Fruit fly (Drosophila melanogaster) whole organism, embryonic: ENCODE data around the gene CG14352.

Source experiments
- Ada2b ChIP-seq: fragments of 200-800 bp; sonication (Bioruptor generic); IDR thresholded peaks from 2 replicates; pipeline ENCODE4 v1.3.6; 2022; ENCODE audit warnings: missing biosample characterization, missing genetic modification characterization
- BtbVII ChIP-seq: fragments of 200-800 bp; sonication (Bioruptor generic); optimal IDR thresholded peaks from 3 replicates; lab custom pipeline; 2017; ENCODE audit warnings: missing biosample characterization, mild to moderate bottlenecking, missing genetic modification characterization
- CG10321 ChIP-seq: fragments of 200-800 bp; sonication (Bioruptor generic); IDR thresholded peaks from 2 replicates; pipeline ENCODE4 v1.3.6; 2022; ENCODE audit warnings: missing biosample characterization, missing genetic modification characterization
- CG11695 ChIP-seq: fragments of 200-800 bp; sonication (Bioruptor generic); IDR thresholded peaks from 3 replicates; pipeline ENCODE4 v1.3.6; 2022; ENCODE audit warnings: missing biosample characterization, missing genetic modification characterization
- CG14050 ChIP-seq: fragments of 200-800 bp; sonication (Bioruptor generic); IDR thresholded peaks from 3 replicates; pipeline ENCODE4 v1.3.6; 2022; ENCODE audit warnings: missing biosample characterization, missing genetic modification characterization
- CG14667 ChIP-seq: fragments of 200-800 bp; sonication (Bioruptor generic); IDR thresholded peaks from 2 replicates; pipeline ENCODE4 v1.3.6; 2022; ENCODE audit warnings: missing biosample characterization, missing genetic modification characterization
- CG15514 ChIP-seq: fragments of 200-800 bp; sonication (Bioruptor generic); optimal IDR thresholded peaks from 3 replicates; lab custom pipeline; 2017; ENCODE audit warnings: missing biosample characterization, missing genetic modification characterization, mild to moderate bottlenecking, moderate library complexity, missing genetic modification reagents
- CG1603 ChIP-seq: fragments of 200-800 bp; sonication (Bioruptor generic); optimal IDR thresholded peaks from 2 replicates; lab custom pipeline; 2019; ENCODE audit warnings: missing biosample characterization, mild to moderate bottlenecking, missing genetic modification characterization, moderate library complexity
- CG1647 ChIP-seq: fragments of 200-800 bp; sonication (Bioruptor generic); optimal IDR thresholded peaks from 3 replicates; lab custom pipeline; 2016; ENCODE audit warnings: missing biosample characterization, missing genetic modification characterization
- CG16863 ChIP-seq: fragments of 200-800 bp; sonication (Bioruptor generic); optimal IDR thresholded peaks from 3 replicates; lab custom pipeline; 2016; ENCODE audit warnings: missing biosample characterization, missing genetic modification characterization
- CG18262 ChIP-seq: fragments of 200-800 bp; optimal IDR thresholded peaks from 3 replicates; lab custom pipeline; 2019; ENCODE audit warnings: missing biosample characterization, mild to moderate bottlenecking, missing genetic modification characterization, moderate library complexity
- CG2678 ChIP-seq: fragments of 200-800 bp; sonication (Bioruptor generic); optimal IDR thresholded peaks from 3 replicates; lab custom pipeline; 2019; ENCODE audit warnings: missing biosample characterization, mild to moderate bottlenecking, missing genetic modification characterization, moderate library complexity
- CG33213 ChIP-seq: fragments of 200-800 bp; sonication (Bioruptor generic); optimal IDR thresholded peaks from 3 replicates; lab custom pipeline; 2016; ENCODE audit warnings: missing biosample characterization, missing genetic modification characterization
- CG3995 ChIP-seq: fragments of 200-800 bp; sonication (Bioruptor generic); optimal IDR thresholded peaks from 3 replicates; lab custom pipeline; 2016; ENCODE audit warnings: missing biosample characterization, missing genetic modification characterization
- CG4854 ChIP-seq: fragments of 200-800 bp; sonication (Bioruptor generic); optimal IDR thresholded peaks from 2 replicates; lab custom pipeline; 2016; ENCODE audit warnings: missing biosample characterization, missing genetic modification characterization, inconsistent platforms
- CG6272 ChIP-seq: fragments of 200-800 bp; sonication (Bioruptor generic); IDR thresholded peaks from 2 replicates; pipeline ENCODE4 v1.3.6; 2022; ENCODE audit warnings: missing biosample characterization, missing genetic modification characterization
- CoRest ChIP-seq: fragments of 200-800 bp; sonication (Bioruptor generic); optimal IDR thresholded peaks from 3 replicates; lab custom pipeline; 2018; ENCODE audit warnings: missing biosample characterization, mild to moderate bottlenecking, missing genetic modification characterization, moderate library complexity
- CrebB ChIP-seq: fragments of 200-800 bp; sonication (Bioruptor generic); optimal IDR thresholded peaks from 3 replicates; lab custom pipeline; 2018; ENCODE audit warnings: missing biosample characterization, mild to moderate bottlenecking, missing genetic modification characterization
- D19B ChIP-seq: fragments of 200-800 bp; sonication (Bioruptor generic); optimal IDR thresholded peaks from 2 replicates; lab custom pipeline; 2017; ENCODE audit warnings: missing biosample characterization, mild to moderate bottlenecking, missing genetic modification characterization
- Dip2 ChIP-seq: fragments of 200-800 bp; sonication (Bioruptor generic); IDR thresholded peaks from 2 replicates; pipeline ENCODE4 v1.3.6; 2022; ENCODE audit warnings: missing biosample characterization, missing genetic modification characterization
- Fer1 ChIP-seq: fragments of 200-800 bp; sonication (Bioruptor generic); optimal IDR thresholded peaks from 2 replicates; lab custom pipeline; 2017; ENCODE audit warnings: missing biosample characterization, mild to moderate bottlenecking, missing genetic modification characterization
- Fer2 ChIP-seq: fragments of 200-800 bp; sonication (Bioruptor generic); optimal IDR thresholded peaks from 2 replicates; lab custom pipeline; 2018; ENCODE audit warnings: missing biosample characterization, mild to moderate bottlenecking, missing genetic modification characterization, moderate library complexity
- GATAe ChIP-seq: fragments of 200-800 bp; sonication (Bioruptor generic); conservative IDR thresholded peaks from 2 replicates; pipeline ENCODE4 v1.3.6; 2022; ENCODE audit warnings: missing biosample characterization, missing genetic modification characterization
- Hr3 ChIP-seq: fragments of 200-800 bp; sonication (Bioruptor generic); optimal IDR thresholded peaks from 3 replicates; lab custom pipeline; 2016; ENCODE audit warnings: missing biosample characterization, missing genetic modification characterization
- NK7.1 ChIP-seq: fragments of 200-800 bp; sonication (Bioruptor generic); optimal IDR thresholded peaks from 3 replicates; lab custom pipeline; 2016; ENCODE audit warnings: missing biosample characterization, missing genetic modification characterization
- Oli ChIP-seq: fragments of 200-800 bp; sonication (Bioruptor generic); optimal IDR thresholded peaks from 2 replicates; lab custom pipeline; 2018; ENCODE audit warnings: missing biosample characterization, mild to moderate bottlenecking, missing genetic modification characterization, moderate library complexity
- Pdp1 ChIP-seq, 2 experiments: fragments of 200-800 bp; sonication (Bioruptor generic); optimal IDR thresholded peaks; 3 replicates each; lab custom pipeline; 2016; ENCODE audit warnings: missing biosample characterization in 2 of 2, missing genetic modification characterization in 2 of 2, mild to moderate bottlenecking in 1 of 2, moderate library complexity in 1 of 2
- Poxn ChIP-seq: fragments of 200-800 bp; sonication (Bioruptor generic); IDR thresholded peaks from 2 replicates; pipeline ENCODE4 v1.3.6; 2022; ENCODE audit warnings: missing biosample characterization, missing genetic modification characterization
- Side ChIP-seq: fragments of 200-800 bp; sonication (Bioruptor generic); optimal IDR thresholded peaks from 2 replicates; lab custom pipeline; 2016; ENCODE audit warnings: missing biosample characterization, missing genetic modification characterization
- Sox100B ChIP-seq: fragments of 200-800 bp; sonication (Bioruptor generic); optimal IDR thresholded peaks from 3 replicates; lab custom pipeline; 2018; ENCODE audit warnings: missing biosample characterization, mild to moderate bottlenecking, missing genetic modification characterization
- Sry-β ChIP-seq: fragments of 200-800 bp; sonication (Bioruptor generic); optimal IDR thresholded peaks from 2 replicates; lab custom pipeline; 2018; ENCODE audit warnings: missing biosample characterization, mild to moderate bottlenecking, missing genetic modification characterization, moderate library complexity
- Vsx1 ChIP-seq: fragments of 200-800 bp; sonication (Bioruptor generic); optimal IDR thresholded peaks from 2 replicates; lab custom pipeline; 2017; ENCODE audit warnings: missing biosample characterization, mild to moderate bottlenecking, missing genetic modification characterization, missing genetic modification reagents
- abd-A ChIP-seq: fragments of 200-800 bp; sonication (Bioruptor generic); optimal IDR thresholded peaks from 3 replicates; lab custom pipeline; 2019; ENCODE audit warnings: missing biosample characterization, mild to moderate bottlenecking, missing genetic modification characterization, moderate library complexity
- cad ChIP-seq: fragments of >200 bp; optimal IDR thresholded peaks from 2 replicates; lab custom pipeline; 2017; ENCODE audit warnings: missing biosample characterization, missing genetic modification characterization
- crc ChIP-seq: fragments of 200-800 bp; sonication (Bioruptor generic); optimal IDR thresholded peaks from 2 replicates; lab custom pipeline; 2016; ENCODE audit warnings: missing biosample characterization, missing genetic modification characterization
- crol ChIP-seq: fragments of 200-800 bp; sonication (Bioruptor generic); IDR thresholded peaks from 2 replicates; pipeline ENCODE4 v1.3.6; 2022; ENCODE audit warnings: missing biosample characterization, missing genetic modification characterization
- eve ChIP-seq, 2 experiments: fragments of >200 bp; optimal IDR thresholded peaks; 2 replicates each; lab custom pipeline; 2017; ENCODE audit warnings: missing biosample characterization in 2 of 2, missing genetic modification characterization in 2 of 2
- gfzf ChIP-seq: fragments of 200-800 bp; sonication (Bioruptor generic); optimal IDR thresholded peaks from 2 replicates; lab custom pipeline; 2016; ENCODE audit warnings: missing biosample characterization, mild to moderate bottlenecking, missing genetic modification characterization, moderate library complexity
- lilli ChIP-seq: fragments of 200-800 bp; sonication (Bioruptor generic); optimal IDR thresholded peaks from 3 replicates; lab custom pipeline; 2016; ENCODE audit warnings: missing biosample characterization, missing genetic modification characterization
- lola ChIP-seq, 3 experiments: fragments of >200 bp in 2 of 3; fragments of 200-800 bp in 1 of 3; sonication (Bioruptor generic) in 1 of 3; optimal IDR thresholded peaks; 2 replicates each; lab custom pipeline; 2017 to 2019; ENCODE audit warnings: missing biosample characterization in 3 of 3, missing genetic modification characterization in 3 of 3, mild to moderate bottlenecking in 1 of 3, moderate library complexity in 1 of 3
- mam ChIP-seq: fragments of 200-800 bp; sonication (Bioruptor generic); optimal IDR thresholded peaks from 3 replicates; lab custom pipeline; 2016; ENCODE audit warnings: missing biosample characterization, missing genetic modification characterization
- mirr ChIP-seq: fragments of 200-800 bp; sonication (Bioruptor generic); optimal IDR thresholded peaks from 3 replicates; lab custom pipeline; 2018; ENCODE audit warnings: missing biosample characterization, mild to moderate bottlenecking, missing genetic modification characterization
- nom ChIP-seq: fragments of 200-800 bp; sonication (Bioruptor generic); optimal IDR thresholded peaks from 2 replicates; lab custom pipeline; 2017; ENCODE audit warnings: missing biosample characterization, missing genetic modification characterization, mild to moderate bottlenecking, moderate library complexity, missing genetic modification reagents
- org-1 ChIP-seq: fragments of 200-800 bp; sonication (Bioruptor generic); optimal IDR thresholded peaks from 2 replicates; lab custom pipeline; 2017; ENCODE audit warnings: missing biosample characterization, missing genetic modification characterization
- pita ChIP-seq: fragments of 200-800 bp; sonication (Bioruptor generic); optimal IDR thresholded peaks from 2 replicates; lab custom pipeline; 2017; ENCODE audit warnings: missing biosample characterization, mild to moderate bottlenecking, missing genetic modification characterization
- scrt ChIP-seq: fragments of 200-800 bp; sonication (Bioruptor generic); optimal IDR thresholded peaks from 2 replicates; lab custom pipeline; 2018; ENCODE audit warnings: missing biosample characterization, mild to moderate bottlenecking, missing genetic modification characterization, moderate library complexity
- seq ChIP-seq: fragments of 200-800 bp; sonication (Bioruptor generic); IDR thresholded peaks from 2 replicates; pipeline ENCODE4 v1.3.6; 2022; ENCODE audit warnings: missing biosample characterization, missing genetic modification characterization
- stwl ChIP-seq: fragments of 200-800 bp; sonication (Bioruptor generic); optimal IDR thresholded peaks from 3 replicates; lab custom pipeline; 2018; ENCODE audit warnings: missing biosample characterization, mild to moderate bottlenecking, missing genetic modification characterization, moderate library complexity
- tna ChIP-seq: fragments of 200-800 bp; sonication (Bioruptor generic); IDR thresholded peaks from 2 replicates; pipeline ENCODE4 v1.3.6; 2022; ENCODE audit warnings: missing biosample characterization, missing genetic modification characterization; ENCODE audit not compliant: partially characterized antibody
- unpg ChIP-seq: fragments of 200-800 bp; sonication (Bioruptor generic); optimal IDR thresholded peaks from 3 replicates; lab custom pipeline; 2018; ENCODE audit warnings: missing biosample characterization, mild to moderate bottlenecking, missing genetic modification characterization, moderate library complexity

CG14352 gene

dm6 chr2L:1579254-1579653 lies 32.0 kb upstream of the CG14352 start:
- TF ChIP-seq CG33213 (GFP tag; lab: Kevin White, UChicago) = peak; percentile 26
- TF ChIP-seq Dip2 (GFP tag; lab: Robert Waterston, UW) = no peak
- peak; percentile 67 to 70 for TF ChIP-seq Pdp1 (GFP tag; optimal IDR thresholded peaks at IDR 0.05; lab: Kevin White, UChicago)
- peak; percentile 50 for TF ChIP-seq org-1 (GFP tag; lab: Kevin White, UChicago)
- peak; percentile 66 for TF ChIP-seq CG4854 (GFP tag; lab: Kevin White, UChicago)
- peak; percentile 49 for TF ChIP-seq CG18262 (tag; lab: Kevin White, UChicago)
- TF ChIP-seq Fer1 (GFP tag; lab: Kevin White, UChicago) = peak; percentile 81
- peak in 1 of 2 experiments; percentile 78 for TF ChIP-seq eve (GFP tag; optimal IDR thresholded peaks at IDR 0.05; lab: Kevin White, UChicago)
- TF ChIP-seq lilli = peak; percentile 78
- peak; percentile 68 for TF ChIP-seq Oli (tag; lab: Kevin White, UChicago)
- peak; percentile 41; the same call in 1 of the 2 replicates for TF ChIP-seq CG6272 (GFP tag; lab: Robert Waterston, UW)
- no peak for TF ChIP-seq tna (GFP tag; lab: Robert Waterston, UW)
- peak; percentile 66 for TF ChIP-seq crc
- TF ChIP-seq Side (GFP tag; lab: Kevin White, UChicago) = peak; percentile 63
- TF ChIP-seq Vsx1 (GFP tag; lab: Kevin White, UChicago) = peak; percentile 28
- peak; percentile 23 for TF ChIP-seq Fer2 (tag; lab: Kevin White, UChicago)
- TF ChIP-seq seq (GFP tag; lab: Robert Waterston, UW) = peak; percentile 72
- TF ChIP-seq CG11695 = peak; percentile 95
- peak; percentile 37 for TF ChIP-seq NK7.1 (GFP tag; lab: Kevin White, UChicago)
- TF ChIP-seq D19B (GFP tag; lab: Kevin White, UChicago) = peak; percentile 40
- TF ChIP-seq Poxn (GFP tag; lab: Robert Waterston, UW) = 0 out of 2 replicates have a peak, but pooled peaks have one; percentile 10
- TF ChIP-seq BtbVII = peak; percentile 68
- TF ChIP-seq CrebB (tag; lab: Kevin White, UChicago) = peak; percentile 55
- no peak for TF ChIP-seq crol (GFP tag; lab: Robert Waterston, UW)
- no peak for TF ChIP-seq abd-A (tag; lab: Kevin White, UChicago)
- TF ChIP-seq cad = no peak
- no peak for TF ChIP-seq GATAe
- TF ChIP-seq scrt (GFP tag; lab: Kevin White, UChicago) = peak; percentile 72
- TF ChIP-seq CoRest = peak; percentile 75
- TF ChIP-seq stwl (tag; lab: Kevin White, UChicago) = no peak
- TF ChIP-seq unpg (GFP tag; lab: Kevin White, UChicago) = peak; percentile 78
- peak; percentile 18 for TF ChIP-seq CG1647 (GFP tag; lab: Kevin White, UChicago)
- TF ChIP-seq mam (GFP tag; lab: Kevin White, UChicago) = peak; percentile 82
- peak; percentile 11 for TF ChIP-seq CG16863 (GFP tag; lab: Kevin White, UChicago)
- 0 out of 2 replicates have a peak, but pooled peaks have one; percentile 15 for TF ChIP-seq CG10321 (GFP tag; lab: Robert Waterston, UW)
- no peak for TF ChIP-seq gfzf (GFP tag; lab: Kevin White, UChicago)
- peak; percentile 83 for TF ChIP-seq Ada2b
- peak; percentile 74 for TF ChIP-seq CG1603 (tag; lab: Kevin White, UChicago)
- peak; percentile 86 for TF ChIP-seq CG2678 (tag; lab: Kevin White, UChicago)
- TF ChIP-seq CG14050 (GFP tag; lab: Robert Waterston, UW) = peak; percentile 65
- peak; percentile 57 for TF ChIP-seq CG14667 (GFP tag; lab: Robert Waterston, UW)
- no peak for TF ChIP-seq pita (GFP tag; lab: Kevin White, UChicago)
- no peak for TF ChIP-seq lola (GFP tag; optimal IDR thresholded peaks at IDR 0.05; lab: Kevin White, UChicago)
- peak; percentile 19 for TF ChIP-seq CG3995 (GFP tag; lab: Kevin White, UChicago)
- TF ChIP-seq Sox100B (GFP tag; lab: Kevin White, UChicago) = peak; percentile 48
- no peak for TF ChIP-seq Sry-β (GFP tag; lab: Kevin White, UChicago)
- TF ChIP-seq mirr (GFP tag; lab: Kevin White, UChicago) = peak; percentile 61
- TF ChIP-seq CG15514 (GFP tag; lab: Kevin White, UChicago) = peak; percentile 72
- no peak for TF ChIP-seq nom (GFP tag; lab: Kevin White, UChicago)
- TF ChIP-seq Hr3 (GFP tag; lab: Kevin White, UChicago) = peak; percentile 44
